Fruit fly (Drosophila melanogaster): Measurements from ENCODE around the gene CG13692.

Gene CG13692

dm6 chr2L:421119-421821 is at the start of gene CG13692, which contains the start of gene CG11885 (continued):
- TF ChIP-seq tgo (GFP tag; IDR thresholded peaks at IDR 0.05) (no peak), NC2β (GFP tag; optimal IDR thresholded peaks at IDR 0.05) (peak; percentile 58), Nf-YC (tag; optimal IDR thresholded peaks at IDR 0.05) (peak; percentile 71), kay (GFP tag; optimal IDR thresholded peaks at IDR 0.05) (peak; percentile 35), exex (tag; optimal IDR thresholded peaks at IDR 0.05) (peak; percentile 65), CG32772 (GFP tag; IDR thresholded peaks at IDR 0.05) (no peak), HLH4C (GFP tag; IDR thresholded peaks at IDR 0.05; ENCODE audit: partially characterized antibody) (peak; percentile 97), lola (GFP tag; optimal IDR thresholded peaks at IDR 0.05) (peak in 1 of 3 experiments; percentile 2), dmrt99B (tag; optimal IDR thresholded peaks at IDR 0.05) (peak; percentile 11), CG6765 (GFP tag; optimal IDR thresholded peaks at IDR 0.05) (no peak), ac (GFP tag; optimal IDR thresholded peaks at IDR 0.05) (no peak), CG10321 (GFP tag; IDR thresholded peaks at IDR 0.05) (no peak), dmrt11E (tag; optimal IDR thresholded peaks at IDR 0.05) (no peak), CG2116 (GFP tag; optimal IDR thresholded peaks at IDR 0.05) (peak; percentile 94), Dek (tag; optimal IDR thresholded peaks at IDR 0.05) (peak; percentile 67), CG17359 (tag; optimal IDR thresholded peaks at IDR 0.05) (peak; percentile 16), CG7928 (GFP tag; optimal IDR thresholded peaks at IDR 0.05) (peak; percentile 2), CG9437 (GFP tag; optimal IDR thresholded peaks at IDR 0.05) (peak; percentile 61), CG2129 (GFP tag; IDR thresholded peaks at IDR 0.05; ENCODE audit: partially characterized antibody) (peak; percentile 89), da (GFP tag; optimal IDR thresholded peaks at IDR 0.05) (no peak), CG34376 (GFP tag; optimal IDR thresholded peaks at IDR 0.05) (peak; percentile 17), z (GFP tag; IDR thresholded peaks at IDR 0.05) (no peak), CG3995 (GFP tag; optimal IDR thresholded peaks at IDR 0.05) (peak; percentile 91), CG3838 (GFP tag; optimal IDR thresholded peaks at IDR 0.05) (no peak), CHES-1-like (GFP tag; optimal IDR thresholded peaks at IDR 0.05) (peak; percentile 68), abd-A (tag; optimal IDR thresholded peaks at IDR 0.05) (peak; percentile 86), Meics (GFP tag; optimal IDR thresholded peaks at IDR 0.05) (peak; percentile 40), kah (GFP tag; optimal IDR thresholded peaks at IDR 0.05) (no peak), onecut (GFP tag; IDR thresholded peaks at IDR 0.05) (peak; percentile 68), lmd (GFP tag; IDR thresholded peaks at IDR 0.05) (no peak; the same call in 1 of the 2 replicates), CG14710 (tag; optimal IDR thresholded peaks at IDR 0.05) (peak; percentile 81), CG1529 (GFP tag; optimal IDR thresholded peaks at IDR 0.05) (no peak), yki (optimal IDR thresholded peaks at IDR 0.05) (no peak), Asciz (GFP tag; optimal IDR thresholded peaks at IDR 0.05) (no peak), CG2889 (GFP tag; IDR thresholded peaks at IDR 0.05) (no peak), CG8281 (tag; optimal IDR thresholded peaks at IDR 0.05) (peak; percentile 76), CG8290 (GFP tag; optimal IDR thresholded peaks at IDR 0.05) (peak; percentile 93), CG8290 (tag; optimal IDR thresholded peaks at IDR 0.05) (peak in 1 of 2 experiments; percentile 88), CG17829 (tag; optimal IDR thresholded peaks at IDR 0.05) (peak; percentile 71), Atf6 (GFP tag; IDR thresholded peaks at IDR 0.05) (no peak), zfh2 (GFP tag; optimal IDR thresholded peaks at IDR 0.05) (no peak), CG18262 (tag; optimal IDR thresholded peaks at IDR 0.05) (peak; percentile 40), grn (GFP tag; optimal IDR thresholded peaks at IDR 0.05) (peak; percentile 84), CG7987 (GFP tag; optimal IDR thresholded peaks at IDR 0.05) (peak; percentile 75), ERR (GFP tag; optimal IDR thresholded peaks at IDR 0.05) (no peak), Usf (GFP tag; optimal IDR thresholded peaks at IDR 0.05) (no peak), Sox100B (GFP tag; optimal IDR thresholded peaks at IDR 0.05) (no peak), CG9215 (GFP tag; IDR thresholded peaks at IDR 0.05) (no peak), gem (tag; optimal IDR thresholded peaks at IDR 0.05) (peak; percentile 31), klu (GFP tag; IDR thresholded peaks at IDR 0.05) (no peak)

Measured in whole organism, embryonic.